Worm (Caenorhabditis elegans): ENCODE data around the gene pitr-6.

ce11 chrII:12494067-12494477, 48.9 kb downstream of the pitr-6 start:
- TF ChIP-seq ztf-4 (tag; optimal IDR thresholded peaks at IDR 0.05) (no peak), unc-86 (tag; optimal IDR thresholded peaks at IDR 0.05) (no peak), elt-3 (tag; optimal IDR thresholded peaks at IDR 0.05) (no peak), ces-1 (GFP tag; optimal IDR thresholded peaks at IDR 0.05) (no peak), nhr-12 (tag; optimal IDR thresholded peaks at IDR 0.05) (no peak), zag-1 (tag; optimal IDR thresholded peaks at IDR 0.05) (no peak), nhr-77 (tag; optimal IDR thresholded peaks at IDR 0.05) (no peak), snpc-4 (tag; optimal IDR thresholded peaks at IDR 0.05) (no peak)
